Fruit fly (Drosophila melanogaster) S2 (cell line): ENCODE measurements around the gene CG13075.

Experiments
- CG8478 ChIP-seq: fragments of >200 bp; optimal IDR thresholded peaks from 2 replicates; lab custom pipeline; 2018
- CTCF ChIP-seq, 2 experiments: fragments of >200 bp; optimal IDR thresholded peaks; 2 replicates each; lab custom pipeline; 2018

DNA sequence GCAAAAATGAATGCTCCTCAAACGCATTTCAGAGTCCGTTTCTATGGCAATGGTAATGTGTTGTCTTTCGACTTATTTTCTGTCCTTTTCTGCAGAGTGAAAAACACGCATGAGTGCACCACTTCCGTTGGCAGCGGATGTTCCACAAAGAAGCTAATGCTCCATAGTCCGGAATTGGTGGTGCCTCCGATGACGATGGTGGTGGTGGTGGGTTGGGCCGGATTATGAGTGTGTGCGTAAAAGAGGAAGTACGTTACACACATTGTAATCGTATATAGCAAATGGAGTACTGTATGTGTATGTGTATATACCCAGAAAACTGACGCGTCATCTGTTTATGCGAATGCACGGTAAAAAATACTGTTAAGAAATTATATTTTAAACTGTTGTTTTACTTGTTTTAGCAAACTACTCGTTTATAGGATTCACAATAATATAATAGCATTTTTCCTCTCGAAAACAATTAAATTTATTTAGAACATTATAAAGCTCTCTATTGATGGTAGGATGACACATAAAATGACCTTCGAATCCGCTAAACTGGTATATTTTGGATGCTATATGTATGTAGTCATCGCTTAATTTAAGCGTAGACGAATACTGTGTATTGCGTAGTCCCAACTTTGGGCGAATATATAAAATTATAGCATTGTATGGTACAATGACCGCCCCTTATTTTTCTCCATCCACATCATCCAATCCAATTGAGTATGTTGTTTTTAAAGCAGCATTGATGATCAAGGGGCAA is 38.5 kb upstream of the CG13075 start:
- TF ChIP-seq CTCF (optimal IDR thresholded peaks at IDR 0.05; lab: Kevin White, UChicago) (no peak), CG8478 (lab: Kevin White, UChicago) (no peak)
